Fruit fly (Drosophila melanogaster): ENCODE measurements around the gene CG31431.

DNA sequence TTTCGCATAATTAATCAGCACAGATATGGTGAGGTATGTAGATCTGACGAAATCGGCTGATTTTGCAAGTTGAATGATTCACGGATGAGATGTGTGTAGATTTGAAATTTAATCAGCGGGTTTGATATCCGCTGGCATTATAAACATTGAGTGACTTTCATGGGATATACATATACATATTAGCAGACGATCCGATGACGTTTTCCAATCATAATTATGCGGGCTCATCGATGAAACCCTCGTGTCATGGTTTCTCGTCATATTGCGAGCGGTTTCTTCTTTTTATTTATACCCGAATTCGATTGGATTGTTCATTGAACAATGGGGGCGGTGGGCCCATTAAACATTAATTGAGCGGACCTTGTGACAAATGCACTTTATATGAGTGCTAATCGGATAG lies 6.0 kb upstream of the CG31431 start:
- TF ChIP-seq HLH106 (tag; optimal IDR thresholded peaks at IDR 0.05) (no peak), Sp1 (GFP tag; optimal IDR thresholded peaks at IDR 0.05) (no peak), Dfd (GFP tag; optimal IDR thresholded peaks at IDR 0.05) (no peak), fru (GFP tag; optimal IDR thresholded peaks at IDR 0.05) (no peak), dl (GFP tag; optimal IDR thresholded peaks at IDR 0.05; ENCODE audit: insufficient read depth in 1 of 2, partially characterized antibody in 2 of 2) (no peak), sv (GFP tag; optimal IDR thresholded peaks at IDR 0.05) (no peak), h (GFP tag; optimal IDR thresholded peaks at IDR 0.05) (no peak), lola (GFP tag; optimal IDR thresholded peaks at IDR 0.05) (no peak), br (GFP tag; optimal IDR thresholded peaks at IDR 0.05) (no peak), Myc (optimal IDR thresholded peaks at IDR 0.05) (no peak), brk (GFP tag; optimal IDR thresholded peaks at IDR 0.05) (no peak), jim (GFP tag; optimal IDR thresholded peaks at IDR 0.05) (no peak), Vsx2 (GFP tag; optimal IDR thresholded peaks at IDR 0.05; ENCODE audit: partially characterized antibody) (no peak)
